Fruit fly (Drosophila melanogaster): ENCODE measurements around the gene CG33764.

- TF ChIP-seq CG8478 (optimal IDR thresholded peaks at IDR 0.05), result no peak
- no peak for TF ChIP-seq CTCF (optimal IDR thresholded peaks at IDR 0.05)
These were observed 3.8 kb downstream of the CG33764 start, which contains the start of gene CG1273 for dm6 chr3L:4263502-4263901.
